Worm (Caenorhabditis elegans): ENCODE data around the gene letm-1.

DNA sequence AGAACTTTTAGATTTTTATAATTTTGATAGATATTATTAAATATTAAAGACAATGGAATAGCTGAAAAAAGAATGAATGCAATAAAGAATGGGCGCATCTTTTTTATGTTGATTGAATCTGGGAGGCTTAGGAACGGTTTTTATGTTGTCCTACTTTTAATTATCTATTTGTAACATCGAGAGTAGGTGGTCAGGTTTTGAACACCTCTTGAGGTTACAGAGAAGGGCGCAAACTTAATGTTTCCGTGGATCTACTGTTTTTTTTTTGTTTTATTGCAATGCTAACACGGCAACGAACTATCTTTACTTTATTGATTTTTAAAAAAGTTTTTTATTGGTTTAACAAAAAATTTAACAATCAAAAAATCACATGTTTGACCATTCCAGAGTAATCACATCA is 47.2 kb upstream of the letm-1 start, which contains the start of gene F53F4.7:
- TF ChIP-seq blmp-1 (tag; optimal IDR thresholded peaks at IDR 0.05): no peak
- TF ChIP-seq lin-32 (GFP tag; optimal IDR thresholded peaks at IDR 0.05): no peak
- TF ChIP-seq mls-2 (tag; optimal IDR thresholded peaks at IDR 0.05): no peak
- TF ChIP-seq nhr-28 (tag; optimal IDR thresholded peaks at IDR 0.05): no peak
- TF ChIP-seq unc-120 (tag; optimal IDR thresholded peaks at IDR 0.05; ENCODE audit: poor library complexity, severe bottlenecking): no peak
- TF ChIP-seq unc-62 (GFP tag; optimal IDR thresholded peaks at IDR 0.05): no peak
- no peak for TF ChIP-seq nhr-76 (tag; optimal IDR thresholded peaks at IDR 0.05)
- no peak for TF ChIP-seq pha-4 (tag; optimal IDR thresholded peaks at IDR 0.05)
- TF ChIP-seq drap-1 (GFP tag; optimal IDR thresholded peaks at IDR 0.05): no peak
- TF ChIP-seq ztf-11 (tag; optimal IDR thresholded peaks at IDR 0.05): no peak

Data from whole organism, mixed stage, embryonic.